Worm (Caenorhabditis elegans): ENCODE data around the gene dnc-2.

dnc-2 gene

ce11 chrIII:5886893-5887292 lies 38.7 kb downstream of the dnc-2 start, which contains the start of gene C28H8.7:
TSS of gene C28H8.7 (minus strand) at chrIII:5886993.
- no peak for TF ChIP-seq F16B12.6 (tag; optimal IDR thresholded peaks at IDR 0.05)
- no peak for TF ChIP-seq lsy-2 (tag; optimal IDR thresholded peaks at IDR 0.05)

ce11 chrIII:5884459-5884858 lies 41.1 kb downstream of the dnc-2 start:
- TF ChIP-seq ceh-90 (tag; optimal IDR thresholded peaks at IDR 0.05) (no peak), efl-1 (optimal IDR thresholded peaks at IDR 0.05) (no peak), efl-1 (GFP tag; optimal IDR thresholded peaks at IDR 0.05 in 1 of 2) (peak in 1 of 2 experiments; percentile 38)

DNA sequence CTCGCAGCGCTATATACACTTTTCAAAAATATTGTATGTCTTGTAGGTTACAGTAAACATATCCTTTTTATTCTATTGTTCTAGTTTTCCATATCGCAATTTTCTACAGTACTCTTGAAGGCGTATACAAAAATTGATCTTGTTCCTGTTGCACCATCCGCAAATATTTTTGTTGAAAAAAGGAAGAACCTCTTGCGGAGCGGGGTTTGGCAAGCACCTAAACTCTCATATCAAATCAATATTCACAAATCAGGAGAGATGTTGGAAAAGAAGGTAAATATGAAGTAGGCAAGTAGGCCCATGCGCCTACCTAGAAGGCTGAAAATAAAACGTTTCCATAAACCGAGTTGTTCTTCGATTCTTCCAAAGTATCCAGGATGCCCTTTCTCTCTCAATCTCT lies 41.5 kb downstream of the dnc-2 start, which contains the start of gene C28H8.5:
Gene C28H8.5 (plus strand): TSS at position 301 of the 400 bp plus-strand sequence.
- TF ChIP-seq lin-14 (GFP tag; optimal IDR thresholded peaks at IDR 0.05) (no peak), nhr-20 (tag; optimal IDR thresholded peaks at IDR 0.05) (no peak), egl-13 (tag; optimal IDR thresholded peaks at IDR 0.05) (no peak), skn-1 (tag; optimal IDR thresholded peaks at IDR 0.05) (no peak), dpl-1 (GFP tag; optimal IDR thresholded peaks at IDR 0.05) (no peak), isw-1 (GFP tag; IDR thresholded peaks at IDR 0.05) (no peak), ceh-63 (GFP tag; optimal IDR thresholded peaks at IDR 0.05) (no peak), tlp-1 (tag; optimal IDR thresholded peaks at IDR 0.05) (no peak), pax-3 (tag; optimal IDR thresholded peaks at IDR 0.05) (no peak)

- TF ChIP-seq nhr-71 (tag; optimal IDR thresholded peaks at IDR 0.05) (no peak), blmp-1 (tag; optimal IDR thresholded peaks at IDR 0.05) (peak; percentile 92)
Measured at ce11 chrIII:5883517-5883916, 42.0 kb downstream of the dnc-2 start.

ce11 chrIII:5882823-5883222 lies 42.7 kb downstream of the dnc-2 start, which contains the start of gene F01F1.14:
TSS of gene F01F1.14 (minus strand) at chrIII:5882923.
- no peak for TF ChIP-seq nhr-47 (tag; optimal IDR thresholded peaks at IDR 0.05)
- TF ChIP-seq nhr-11 (tag; optimal IDR thresholded peaks at IDR 0.05): no peak

ce11 chrIII:5882284-5882683 lies 43.3 kb downstream of the dnc-2 start:
- TF ChIP-seq nhr-12 (tag; optimal IDR thresholded peaks at IDR 0.05) (no peak), ama-1 (optimal IDR thresholded peaks at IDR 0.05) (peak; percentile 41)

DNA sequence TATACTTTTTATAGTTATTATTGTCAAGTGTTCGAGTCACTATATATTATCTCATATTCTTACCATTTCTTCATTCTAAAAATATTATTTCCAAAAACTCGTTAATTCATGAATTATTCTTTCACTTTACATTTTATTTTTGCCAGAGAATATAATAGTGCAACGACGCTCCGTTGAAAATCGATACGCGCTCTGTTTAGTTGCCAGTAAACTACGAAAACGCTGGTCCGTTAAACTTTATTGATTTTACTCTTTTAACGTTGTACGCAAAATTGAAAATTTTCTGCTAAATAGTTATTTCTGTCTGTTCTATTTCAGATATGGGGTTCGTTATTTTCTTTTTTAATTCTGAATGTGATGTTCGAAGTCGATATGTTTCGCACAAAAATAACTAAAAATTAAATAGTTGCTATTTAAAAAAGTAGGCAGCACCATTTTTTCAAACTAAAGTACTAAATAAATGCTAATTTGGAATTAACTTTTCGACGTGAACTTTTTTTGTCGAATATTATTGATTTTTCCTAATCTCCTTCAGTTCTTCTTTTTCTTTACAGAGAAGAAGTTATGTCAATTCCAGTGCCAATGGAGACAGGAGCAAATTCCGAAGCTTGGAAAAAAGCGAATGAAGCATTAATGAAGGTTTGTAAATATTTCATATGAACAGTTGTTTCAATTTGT lies 46.1 kb downstream of the dnc-2 start, which contains the start of gene hpo-10:
Gene hpo-10 (plus strand): TSS at position 199 of the 678 bp plus-strand sequence.
- TF ChIP-seq nhr-77 (tag; optimal IDR thresholded peaks at IDR 0.05) (no peak), lsy-2 (tag; optimal IDR thresholded peaks at IDR 0.05) (peak; percentile 49 to 70), ztf-11 (tag; optimal IDR thresholded peaks at IDR 0.05) (no peak), nhr-20 (tag; optimal IDR thresholded peaks at IDR 0.05) (no peak), fkh-4 (tag; optimal IDR thresholded peaks at IDR 0.05; ENCODE audit: borderline replicate concordance) (no peak), hpl-2 (GFP tag; optimal IDR thresholded peaks at IDR 0.05) (no peak), lin-13 (GFP tag; optimal IDR thresholded peaks at IDR 0.05) (no peak), pax-3 (tag; optimal IDR thresholded peaks at IDR 0.05) (no peak), jun-1 (tag; optimal IDR thresholded peaks at IDR 0.05) (no peak), sup-37 (GFP tag; optimal IDR thresholded peaks at IDR 0.05) (no peak), elt-2 (tag; optimal IDR thresholded peaks at IDR 0.05) (no peak), egl-13 (tag; optimal IDR thresholded peaks at IDR 0.05) (no peak), Y116A8C.19 (tag; optimal IDR thresholded peaks at IDR 0.05; ENCODE audit: borderline replicate concordance) (no peak), C34B4.2 (tag; optimal IDR thresholded peaks at IDR 0.05) (no peak), skn-1 (tag; optimal IDR thresholded peaks at IDR 0.05) (no peak), alr-1 (tag; optimal IDR thresholded peaks at IDR 0.05; ENCODE audit: borderline replicate concordance) (no peak), ztf-4 (tag; optimal IDR thresholded peaks at IDR 0.05) (no peak), aha-1 (tag; optimal IDR thresholded peaks at IDR 0.05) (no peak), nhr-12 (tag; optimal IDR thresholded peaks at IDR 0.05) (no peak), fkh-8 (tag; optimal IDR thresholded peaks at IDR 0.05) (no peak), fkh-10 (GFP tag; optimal IDR thresholded peaks at IDR 0.05) (no peak), snpc-4 (tag; optimal IDR thresholded peaks at IDR 0.05) (no peak), lin-39 (tag; optimal IDR thresholded peaks at IDR 0.05) (no peak), grh-1 (GFP tag; IDR thresholded peaks at IDR 0.05) (no peak), lin-35 (GFP tag; optimal IDR thresholded peaks at IDR 0.05) (peak; percentile 14 to 44), ets-5 (GFP tag; IDR thresholded peaks at IDR 0.05) (no peak), lin-14 (GFP tag; optimal IDR thresholded peaks at IDR 0.05) (peak; percentile 14)

Data from whole organism, L1 larva.